Fruit fly (Drosophila melanogaster) whole organism: ENCODE measurements around the gene Hap40.

ENCODE experiments used
- CG8478 ChIP-seq: fragments of >200 bp; optimal IDR thresholded peaks from 2 replicates; lab custom pipeline; 2018; ENCODE audit warnings: inconsistent platforms
- Dll ChIP-seq: fragments of >200 bp; optimal IDR thresholded peaks from 2 replicates; lab custom pipeline; 2017
- psq ChIP-seq: fragments of >200 bp; optimal IDR thresholded peaks from 2 replicates; lab custom pipeline; 2017

dm6 chrX:15709984-15710750 lies 6.2 kb downstream of the Hap40 start, which contains the start of the genes CG9281 and CG15601:
- TF ChIP-seq CG8478, result peak; percentile 52
- no peak for TF ChIP-seq Dll
- TF ChIP-seq psq, result no peak
